Worm (Caenorhabditis elegans) whole organism, L2 larva: ENCODE measurements around the gene C53C11.5.

ENCODE experiments used
- R02D3.7 ChIP-seq: fragments of 150-350 bp; optimal IDR thresholded peaks from 2 replicates; lab custom pipeline; 2014; ENCODE audit warnings: missing biosample characterization, missing genetic modification characterization
- egl-27 ChIP-seq: sonication (generic microtip); optimal IDR thresholded peaks from 3 replicates; lab custom pipeline; 2017; ENCODE audit warnings: missing biosample characterization, missing genetic modification reagents, missing genetic modification characterization
- lsy-2 ChIP-seq, 2 experiments: fragments of 150-350 bp in 1 of 2; sonication (generic microtip) in 1 of 2; optimal IDR thresholded peaks; 2 replicates each; lab custom pipeline; 2014 to 2017; ENCODE audit warnings: missing biosample characterization in 2 of 2, missing genetic modification characterization in 2 of 2
- nhr-237 ChIP-seq: fragments of 150-350 bp; optimal IDR thresholded peaks from 2 replicates; lab custom pipeline; 2014; ENCODE audit warnings: missing biosample characterization, missing genetic modification characterization
- unc-62 ChIP-seq: fragments of 150-350 bp; optimal IDR thresholded peaks from 2 replicates; lab custom pipeline; 2014; ENCODE audit warnings: missing biosample characterization, missing genetic modification reagents, missing genetic modification characterization
- ztf-11 ChIP-seq: sonication (generic microtip); optimal IDR thresholded peaks from 2 replicates; lab custom pipeline; 2017; ENCODE audit warnings: missing biosample characterization, missing genetic modification characterization

ce11 chrX:17355462-17355861, 21.6 kb downstream of the C53C11.5 start:
- TF ChIP-seq egl-27 (tag; lab: Kevin White, UChicago), result no peak
- TF ChIP-seq R02D3.7 (tag; lab: Kevin White, UChicago), result no peak
- TF ChIP-seq ztf-11 (tag; lab: Kevin White, UChicago), result no peak
- TF ChIP-seq lsy-2 (tag; optimal IDR thresholded peaks at IDR 0.05; lab: Kevin White, UChicago), result no peak
- no peak for TF ChIP-seq nhr-237
- no peak for TF ChIP-seq unc-62
